Worm (Caenorhabditis elegans): Measurements from ENCODE around the gene T07G12.3.

- TF ChIP-seq drap-1 (GFP tag; optimal IDR thresholded peaks at IDR 0.05) (no peak), nhr-28 (tag; optimal IDR thresholded peaks at IDR 0.05) (no peak), sptf-1 (tag; optimal IDR thresholded peaks at IDR 0.05) (no peak), unc-39 (tag; optimal IDR thresholded peaks at IDR 0.05) (no peak), lin-13 (tag; optimal IDR thresholded peaks at IDR 0.05) (no peak), pha-4 (tag; optimal IDR thresholded peaks at IDR 0.05) (no peak), unc-62 (GFP tag; optimal IDR thresholded peaks at IDR 0.05) (no peak)
Observed at ce11 chrIV:10498401-10498800, 35.3 kb upstream of the T07G12.3 start.

Measured in whole organism, mixed stage, embryonic.